Fruit fly (Drosophila melanogaster) whole organism, embryonic: Measurements from ENCODE around the gene D12.

ENCODE experiments used
- ATbp ChIP-seq: fragments of 200-800 bp; sonication (Bioruptor generic); optimal IDR thresholded peaks from 2 replicates; lab custom pipeline; 2017; ENCODE audit warnings: missing biosample characterization, mild to moderate bottlenecking, missing genetic modification characterization, missing genetic modification reagents
- Atf6 ChIP-seq: fragments of 200-800 bp; sonication (Bioruptor generic); IDR thresholded peaks from 2 replicates; pipeline ENCODE4 v1.3.6; 2022; ENCODE audit warnings: missing biosample characterization, missing genetic modification characterization
- CG10543 ChIP-seq: fragments of 200-800 bp; sonication (Bioruptor generic); optimal IDR thresholded peaks from 3 replicates; lab custom pipeline; 2017; ENCODE audit warnings: missing biosample characterization, mild to moderate bottlenecking, missing genetic modification characterization, moderate library complexity
- CG13296 ChIP-seq: fragments of 200-800 bp; sonication (Bioruptor generic); optimal IDR thresholded peaks from 3 replicates; lab custom pipeline; 2018; ENCODE audit warnings: missing biosample characterization, mild to moderate bottlenecking, missing genetic modification characterization
- CG13624 ChIP-seq: fragments of 200-800 bp; sonication (Bioruptor generic); optimal IDR thresholded peaks from 2 replicates; lab custom pipeline; 2016; ENCODE audit warnings: missing biosample characterization, missing genetic modification characterization
- CG14965 ChIP-seq: fragments of 200-800 bp; sonication (Bioruptor generic); optimal IDR thresholded peaks from 2 replicates; lab custom pipeline; 2016; ENCODE audit warnings: missing biosample characterization, missing genetic modification characterization, borderline replicate concordance
- CG15269 ChIP-seq: fragments of 200-800 bp; sonication (Bioruptor generic); optimal IDR thresholded peaks from 2 replicates; lab custom pipeline; 2018; ENCODE audit warnings: missing biosample characterization, mild to moderate bottlenecking, missing genetic modification characterization, moderate library complexity
- CG17385 ChIP-seq: fragments of 200-800 bp; sonication (Bioruptor generic); optimal IDR thresholded peaks from 3 replicates; lab custom pipeline; 2018; ENCODE audit warnings: missing biosample characterization, mild to moderate bottlenecking, missing genetic modification characterization
- CG17829 ChIP-seq: fragments of 200-800 bp; optimal IDR thresholded peaks from 2 replicates; lab custom pipeline; 2019; ENCODE audit warnings: missing biosample characterization, mild to moderate bottlenecking, missing genetic modification characterization, moderate library complexity
- CG2199 ChIP-seq: fragments of 200-800 bp; sonication (Bioruptor generic); IDR thresholded peaks from 3 replicates; pipeline ENCODE4 v1.3.6; 2022; ENCODE audit warnings: missing biosample characterization, missing genetic modification characterization
- CG32772 ChIP-seq: fragments of 200-800 bp; sonication (Bioruptor generic); IDR thresholded peaks from 2 replicates; pipeline ENCODE4 v1.3.6; 2022; ENCODE audit warnings: missing biosample characterization, missing genetic modification characterization
- CG34376 ChIP-seq: fragments of 200-800 bp; sonication (Bioruptor generic); optimal IDR thresholded peaks from 2 replicates; lab custom pipeline; 2018; ENCODE audit warnings: missing biosample characterization, mild to moderate bottlenecking, missing genetic modification characterization
- CG4617 ChIP-seq: fragments of 200-800 bp; sonication (Bioruptor generic); optimal IDR thresholded peaks from 3 replicates; lab custom pipeline; 2016; ENCODE audit warnings: missing biosample characterization, missing genetic modification characterization, borderline replicate concordance
- CG5180 ChIP-seq: fragments of 200-800 bp; sonication (Bioruptor generic); optimal IDR thresholded peaks from 3 replicates; lab custom pipeline; 2017; ENCODE audit warnings: missing biosample characterization, missing genetic modification characterization, mild to moderate bottlenecking, moderate library complexity, missing genetic modification reagents
- CG6683 ChIP-seq: fragments of 200-800 bp; sonication (Bioruptor generic); optimal IDR thresholded peaks from 2 replicates; lab custom pipeline; 2017; ENCODE audit warnings: missing biosample characterization, mild to moderate bottlenecking, missing genetic modification characterization, missing genetic modification reagents
- CG8290 ChIP-seq, 3 experiments: fragments of 200-800 bp; sonication (Bioruptor generic); optimal IDR thresholded peaks; 2 replicates each; lab custom pipeline; 2016 to 2019; ENCODE audit warnings: missing biosample characterization in 3 of 3, missing genetic modification characterization in 3 of 3, mild to moderate bottlenecking in 2 of 3, moderate library complexity in 1 of 3
- CG8765 ChIP-seq: fragments of 200-800 bp; sonication (Bioruptor generic); IDR thresholded peaks from 2 replicates; pipeline ENCODE4 v1.3.6; 2022; ENCODE audit warnings: missing biosample characterization, missing genetic modification characterization
- CoRest ChIP-seq: fragments of 200-800 bp; sonication (Bioruptor generic); optimal IDR thresholded peaks from 3 replicates; lab custom pipeline; 2018; ENCODE audit warnings: missing biosample characterization, mild to moderate bottlenecking, missing genetic modification characterization, moderate library complexity
- Fer1 ChIP-seq: fragments of 200-800 bp; sonication (Bioruptor generic); optimal IDR thresholded peaks from 2 replicates; lab custom pipeline; 2017; ENCODE audit warnings: missing biosample characterization, mild to moderate bottlenecking, missing genetic modification characterization
- HmgZ ChIP-seq: fragments of 200-800 bp; sonication (Bioruptor generic); optimal IDR thresholded peaks from 2 replicates; lab custom pipeline; 2018; ENCODE audit warnings: missing biosample characterization, mild to moderate bottlenecking, missing genetic modification characterization
- Hmr ChIP-seq: fragments of 200-800 bp; sonication (Bioruptor generic); optimal IDR thresholded peaks from 3 replicates; lab custom pipeline; 2017; ENCODE audit warnings: mild to moderate bottlenecking, missing biosample characterization, missing genetic modification reagents, missing genetic modification characterization
- Hr3 ChIP-seq: fragments of 200-800 bp; sonication (Bioruptor generic); optimal IDR thresholded peaks from 3 replicates; lab custom pipeline; 2016; ENCODE audit warnings: missing biosample characterization, missing genetic modification characterization
- Hr78 ChIP-seq, 2 experiments: fragments of 200-800 bp in 1 of 2; fragments of >200 bp in 1 of 2; sonication (Bioruptor generic) in 1 of 2; optimal IDR thresholded peaks; 2 replicates each; lab custom pipeline; 2017 to 2019; ENCODE audit warnings: missing biosample characterization in 2 of 2, missing genetic modification characterization in 2 of 2, mild to moderate bottlenecking in 1 of 2, moderate library complexity in 1 of 2
- Hsf ChIP-seq: fragments of 200-800 bp; sonication (Bioruptor generic); optimal IDR thresholded peaks from 3 replicates; lab custom pipeline; 2016; ENCODE audit warnings: missing biosample characterization, missing genetic modification characterization
- Max ChIP-seq: fragments of 200-800 bp; sonication (Bioruptor generic); optimal IDR thresholded peaks from 2 replicates; lab custom pipeline; 2016; ENCODE audit warnings: missing biosample characterization, mild to moderate bottlenecking, missing genetic modification characterization
- Nf-YA ChIP-seq: fragments of 200-800 bp; sonication (Bioruptor generic); IDR thresholded peaks from 2 replicates; pipeline ENCODE4 v1.3.6; 2022; ENCODE audit warnings: missing biosample characterization, missing genetic modification characterization
- Rfx ChIP-seq: fragments of 200-800 bp; sonication (Bioruptor generic); IDR thresholded peaks from 2 replicates; pipeline ENCODE4 v1.3.6; 2022; ENCODE audit warnings: missing biosample characterization, missing genetic modification characterization
- Side ChIP-seq: fragments of 200-800 bp; sonication (Bioruptor generic); optimal IDR thresholded peaks from 2 replicates; lab custom pipeline; 2016; ENCODE audit warnings: missing biosample characterization, missing genetic modification characterization
- Six4 ChIP-seq: fragments of 200-800 bp; sonication (Bioruptor generic); optimal IDR thresholded peaks from 2 replicates; lab custom pipeline; 2016; ENCODE audit warnings: missing biosample characterization, missing genetic modification characterization
- Spps ChIP-seq: fragments of 200-800 bp; sonication (Bioruptor generic); optimal IDR thresholded peaks from 2 replicates; lab custom pipeline; 2018; ENCODE audit warnings: missing biosample characterization, mild to moderate bottlenecking, missing genetic modification characterization
- Sry-δ ChIP-seq: fragments of 200-800 bp; sonication (Bioruptor generic); optimal IDR thresholded peaks from 2 replicates; lab custom pipeline; 2016; ENCODE audit warnings: missing biosample characterization, missing genetic modification characterization
- Xrp1 ChIP-seq: fragments of 200-800 bp; sonication (Bioruptor generic); IDR thresholded peaks from 2 replicates; pipeline ENCODE4 v1.3.6; 2022; ENCODE audit warnings: missing biosample characterization, missing genetic modification characterization
- ac ChIP-seq: fragments of 200-800 bp; sonication (Bioruptor generic); optimal IDR thresholded peaks from 3 replicates; lab custom pipeline; 2017; ENCODE audit warnings: missing biosample characterization, mild to moderate bottlenecking, missing genetic modification characterization
- az2 ChIP-seq: fragments of 200-800 bp; sonication (Bioruptor generic); optimal IDR thresholded peaks from 3 replicates; lab custom pipeline; 2016; ENCODE audit warnings: missing biosample characterization, missing genetic modification characterization
- chif ChIP-seq, 2 experiments: fragments of 200-800 bp; sonication (Bioruptor generic); optimal IDR thresholded peaks; 3 replicates each; lab custom pipeline; 2016; ENCODE audit warnings: missing biosample characterization in 2 of 2, missing genetic modification characterization in 2 of 2
- gem ChIP-seq: fragments of 200-800 bp; sonication (Bioruptor generic); optimal IDR thresholded peaks from 2 replicates; lab custom pipeline; 2019; ENCODE audit warnings: missing biosample characterization, mild to moderate bottlenecking, missing genetic modification characterization, moderate library complexity
- kay ChIP-seq: fragments of 200-800 bp; sonication (Bioruptor generic); optimal IDR thresholded peaks from 2 replicates; lab custom pipeline; 2016; ENCODE audit warnings: missing biosample characterization, missing genetic modification characterization
- lilli ChIP-seq: fragments of 200-800 bp; sonication (Bioruptor generic); optimal IDR thresholded peaks from 3 replicates; lab custom pipeline; 2016; ENCODE audit warnings: missing biosample characterization, missing genetic modification characterization
- maf-S ChIP-seq: fragments of 200-800 bp; sonication (Bioruptor generic); optimal IDR thresholded peaks from 2 replicates; lab custom pipeline; 2016; ENCODE audit warnings: missing biosample characterization, missing genetic modification characterization
- nau ChIP-seq: fragments of 200-800 bp; sonication (Bioruptor generic); optimal IDR thresholded peaks from 3 replicates; lab custom pipeline; 2017; ENCODE audit warnings: missing biosample characterization, mild to moderate bottlenecking, missing genetic modification characterization, missing genetic modification reagents
- nerfin-1 ChIP-seq: fragments of 200-800 bp; sonication (Bioruptor generic); optimal IDR thresholded peaks from 3 replicates; lab custom pipeline; 2019; ENCODE audit warnings: missing biosample characterization, mild to moderate bottlenecking, missing genetic modification characterization, moderate library complexity
- p53 ChIP-seq: fragments of 200-800 bp; sonication (Bioruptor generic); optimal IDR thresholded peaks from 2 replicates; lab custom pipeline; 2016; ENCODE audit warnings: missing biosample characterization, missing genetic modification characterization
- pnt ChIP-seq: fragments of 200-800 bp; sonication (Bioruptor generic); optimal IDR thresholded peaks from 3 replicates; lab custom pipeline; 2016; ENCODE audit warnings: missing biosample characterization, missing genetic modification characterization
- prd ChIP-seq, 3 experiments: fragments of >200 bp in 2 of 3; fragments of 200-800 bp in 1 of 3; sonication (Bioruptor generic) in 1 of 3; optimal IDR thresholded peaks in 2 of 3; IDR thresholded peaks in 1 of 3; 2 replicates in 2 of 3; 3 replicates in 1 of 3; pipeline versions ENCODE4 v1.3.6 to Lab custom; 2017 to 2022; ENCODE audit warnings: missing biosample characterization in 1 of 3, missing genetic modification characterization in 1 of 3
- row ChIP-seq: fragments of 200-800 bp; sonication (Bioruptor generic); IDR thresholded peaks from 3 replicates; pipeline ENCODE4 v1.3.6; 2022; ENCODE audit warnings: missing biosample characterization, missing genetic modification characterization
- scrt ChIP-seq: fragments of 200-800 bp; sonication (Bioruptor generic); optimal IDR thresholded peaks from 2 replicates; lab custom pipeline; 2018; ENCODE audit warnings: missing biosample characterization, mild to moderate bottlenecking, missing genetic modification characterization, moderate library complexity
- sug ChIP-seq: fragments of 200-800 bp; optimal IDR thresholded peaks from 2 replicates; lab custom pipeline; 2019; ENCODE audit warnings: missing biosample characterization, mild to moderate bottlenecking, missing genetic modification characterization, moderate library complexity
- zfh2 ChIP-seq: fragments of 200-800 bp; sonication (Bioruptor generic); optimal IDR thresholded peaks from 2 replicates; lab custom pipeline; 2016; ENCODE audit warnings: missing biosample characterization, missing genetic modification characterization

D12 gene

DNA sequence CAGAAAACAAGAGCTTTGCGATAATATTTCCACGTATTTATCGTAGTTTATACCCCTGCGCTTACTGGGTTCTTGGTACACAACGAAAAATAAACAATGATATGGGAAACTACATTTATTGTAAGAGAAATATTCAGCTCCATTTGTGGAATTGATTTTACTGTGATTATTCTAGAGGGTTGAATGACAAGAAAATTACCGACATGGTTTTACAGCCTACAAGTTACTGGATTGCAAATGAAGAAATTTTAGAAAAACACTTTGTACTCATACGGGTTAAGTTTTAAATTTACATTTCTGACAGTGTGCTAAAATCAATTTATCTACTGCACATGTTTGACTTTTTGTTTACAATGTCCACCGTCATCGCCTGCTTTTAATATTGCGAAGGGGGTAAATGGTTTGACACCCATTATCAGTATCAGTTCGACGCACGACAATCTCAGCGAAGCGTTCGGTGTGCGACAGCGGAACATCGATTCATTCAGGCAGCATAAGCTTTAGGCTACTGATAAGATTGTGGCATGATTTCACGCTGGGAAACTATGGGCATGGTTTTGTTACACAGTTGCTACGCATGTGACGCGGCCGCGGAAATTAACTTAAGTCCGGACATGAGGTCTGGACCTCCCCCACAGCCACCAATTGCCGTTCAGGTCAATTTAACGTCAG, 24.8 kb upstream of the D12 start (continued):
- TF ChIP-seq Hr78 (GFP tag; optimal IDR thresholded peaks at IDR 0.05; lab: Kevin White, UChicago) (peak in 1 of 2 experiments; percentile 82), kay (GFP tag; lab: Kevin White, UChicago) (peak; percentile 10), Xrp1 (GFP tag; lab: Robert Waterston, UW) (peak; percentile 44; the same call in 1 of the 2 replicates), Atf6 (GFP tag; lab: Robert Waterston, UW) (0 out of 2 replicates have a peak, but pooled peaks have one; percentile 15), sug (peak; percentile 85), Six4 (GFP tag; lab: Kevin White, UChicago) (no peak), ac (GFP tag; lab: Kevin White, UChicago) (no peak), CG5180 (peak; percentile 71), CG10543 (peak; percentile 60), row (GFP tag; lab: Robert Waterston, UW) (peak; percentile 62), maf-S (GFP tag; lab: Kevin White, UChicago) (no peak), CG14965 (GFP tag; lab: Kevin White, UChicago) (no peak), Hmr (GFP tag; lab: Kevin White, UChicago) (peak; percentile 49), p53 (no peak), CG13624 (GFP tag; lab: Kevin White, UChicago) (peak; percentile 41), chif (GFP tag; optimal IDR thresholded peaks at IDR 0.05; lab: Kevin White, UChicago) (peak; percentile 1 to 30), nerfin-1 (tag; lab: Kevin White, UChicago) (peak; percentile 16), Sry-δ (GFP tag; lab: Kevin White, UChicago) (peak; percentile 18), nau (GFP tag; lab: Kevin White, UChicago) (no peak), CG32772 (GFP tag; lab: Robert Waterston, UW) (no peak), Side (peak; percentile 5), Rfx (GFP tag; lab: Robert Waterston, UW) (peak; percentile 30; the same call in 1 of the 2 replicates), CG6683 (GFP tag; lab: Kevin White, UChicago) (no peak), CoRest (tag; lab: Kevin White, UChicago) (peak; percentile 24), CG34376 (peak; percentile 85), zfh2 (peak; percentile 48), lilli (GFP tag; lab: Kevin White, UChicago) (peak; percentile 39), CG4617 (GFP tag; lab: Kevin White, UChicago) (no peak), Spps (tag; lab: Kevin White, UChicago) (no peak), gem (peak; percentile 64), Hsf (GFP tag; lab: Kevin White, UChicago) (peak; percentile 11), scrt (GFP tag; lab: Kevin White, UChicago) (peak; percentile 12), Nf-YA (GFP tag; lab: Robert Waterston, UW) (no peak), HmgZ (peak; percentile 23), prd (optimal IDR thresholded peaks at IDR 0.05; lab: Kevin White, UChicago) (no peak), prd (GFP tag; IDR thresholded peaks at IDR 0.05; lab: Robert Waterston, UW) (0 out of 3 replicates have a peak, but pooled peaks have one; percentile 18), CG8290 (GFP tag; optimal IDR thresholded peaks at IDR 0.05; lab: Kevin White, UChicago) (no peak), CG8290 (tag; optimal IDR thresholded peaks at IDR 0.05; lab: Kevin White, UChicago) (peak in 1 of 2 experiments; percentile 6), az2 (GFP tag; lab: Kevin White, UChicago) (peak; percentile 8), CG2199 (GFP tag; lab: Robert Waterston, UW) (0 out of 3 replicates have a peak, but pooled peaks have one; percentile 49), pnt (GFP tag; lab: Kevin White, UChicago) (no peak), Max (GFP tag; lab: Kevin White, UChicago) (peak; percentile 14), CG8765 (GFP tag; lab: Robert Waterston, UW) (no peak), CG13296 (GFP tag; lab: Kevin White, UChicago) (no peak), Hr3 (GFP tag; lab: Kevin White, UChicago) (no peak), ATbp (peak; percentile 26), CG17829 (tag; lab: Kevin White, UChicago) (peak; percentile 4), CG17385 (GFP tag; lab: Kevin White, UChicago) (peak; percentile 5), Fer1 (GFP tag; lab: Kevin White, UChicago) (peak; percentile 23), CG15269 (peak; percentile 27)
